Fruit fly (Drosophila melanogaster) whole organism, embryonic: ENCODE data around the gene Col4a1.

ENCODE experiments used
- B-H1 ChIP-seq: fragments of 200-800 bp; sonication (Bioruptor generic); IDR thresholded peaks from 3 replicates; pipeline ENCODE4 v1.3.6; 2022; ENCODE audit warnings: missing biosample characterization, missing genetic modification characterization
- BtbVII ChIP-seq: fragments of 200-800 bp; sonication (Bioruptor generic); optimal IDR thresholded peaks from 3 replicates; lab custom pipeline; 2017; ENCODE audit warnings: missing biosample characterization, mild to moderate bottlenecking, missing genetic modification characterization
- CG10147 ChIP-seq: fragments of 200-800 bp; sonication (Bioruptor generic); optimal IDR thresholded peaks from 2 replicates; lab custom pipeline; 2019; ENCODE audit warnings: missing biosample characterization, mild to moderate bottlenecking, missing genetic modification characterization, moderate library complexity
- CG10979 ChIP-seq: fragments of 200-800 bp; sonication (Bioruptor generic); optimal IDR thresholded peaks from 2 replicates; lab custom pipeline; 2018; ENCODE audit warnings: missing biosample characterization, mild to moderate bottlenecking, missing genetic modification characterization, moderate library complexity
- CG12659 ChIP-seq: fragments of 200-800 bp; sonication (Bioruptor generic); optimal IDR thresholded peaks from 3 replicates; lab custom pipeline; 2017; ENCODE audit warnings: mild to moderate bottlenecking, missing biosample characterization, missing genetic modification reagents, missing genetic modification characterization
- CG16813 ChIP-seq: fragments of 200-800 bp; sonication (Bioruptor generic); IDR thresholded peaks from 3 replicates; pipeline ENCODE4 v1.3.6; 2022; ENCODE audit warnings: missing biosample characterization, missing genetic modification characterization; ENCODE audit not compliant: partially characterized antibody
- CG17829 ChIP-seq: fragments of 200-800 bp; optimal IDR thresholded peaks from 2 replicates; lab custom pipeline; 2019; ENCODE audit warnings: missing biosample characterization, mild to moderate bottlenecking, missing genetic modification characterization, moderate library complexity
- CG1792 ChIP-seq: fragments of 200-800 bp; sonication (Bioruptor generic); optimal IDR thresholded peaks from 2 replicates; lab custom pipeline; 2016; ENCODE audit warnings: missing biosample characterization, missing genetic modification characterization
- CG18011 ChIP-seq: fragments of 200-800 bp; sonication (Bioruptor generic); optimal IDR thresholded peaks from 2 replicates; lab custom pipeline; 2017; ENCODE audit warnings: missing biosample characterization, missing genetic modification characterization, mild to moderate bottlenecking, moderate library complexity, missing genotype
- CG18476 ChIP-seq: fragments of 200-800 bp; sonication (Bioruptor generic); optimal IDR thresholded peaks from 2 replicates; lab custom pipeline; 2016; ENCODE audit warnings: missing biosample characterization, mild to moderate bottlenecking, missing genetic modification characterization
- CG3847 ChIP-seq: fragments of 200-800 bp; sonication (Bioruptor generic); IDR thresholded peaks from 2 replicates; pipeline ENCODE4 v1.3.6; 2022; ENCODE audit warnings: missing biosample characterization, missing genetic modification characterization
- CG4328 ChIP-seq: fragments of 200-800 bp; sonication (Bioruptor generic); optimal IDR thresholded peaks from 3 replicates; lab custom pipeline; 2017; ENCODE audit warnings: missing biosample characterization, missing genetic modification reagents, missing genetic modification characterization
- CG6654 ChIP-seq: fragments of 200-800 bp; sonication (Bioruptor generic); optimal IDR thresholded peaks from 2 replicates; lab custom pipeline; 2017; ENCODE audit warnings: missing biosample characterization, mild to moderate bottlenecking, missing genetic modification characterization
- CG6683 ChIP-seq: fragments of 200-800 bp; sonication (Bioruptor generic); optimal IDR thresholded peaks from 2 replicates; lab custom pipeline; 2017; ENCODE audit warnings: missing biosample characterization, mild to moderate bottlenecking, missing genetic modification characterization, missing genetic modification reagents
- CG7963 ChIP-seq: fragments of 200-800 bp; sonication (Bioruptor generic); IDR thresholded peaks from 3 replicates; pipeline ENCODE4 v1.3.6; 2022; ENCODE audit warnings: missing biosample characterization, missing genetic modification characterization; ENCODE audit not compliant: partially characterized antibody
- CG8944 ChIP-seq: fragments of 200-800 bp; sonication (Bioruptor generic); optimal IDR thresholded peaks from 3 replicates; lab custom pipeline; 2016; ENCODE audit warnings: missing biosample characterization, missing genetic modification characterization
- CG9609 ChIP-seq: fragments of 200-800 bp; sonication (Bioruptor generic); optimal IDR thresholded peaks from 3 replicates; lab custom pipeline; 2016; ENCODE audit warnings: missing biosample characterization, missing genetic modification characterization
- CG9727 ChIP-seq: fragments of 200-800 bp; sonication (Bioruptor generic); optimal IDR thresholded peaks from 3 replicates; lab custom pipeline; 2017; ENCODE audit warnings: missing biosample characterization, mild to moderate bottlenecking, missing genetic modification characterization
- CrebB ChIP-seq: fragments of 200-800 bp; sonication (Bioruptor generic); optimal IDR thresholded peaks from 3 replicates; lab custom pipeline; 2018; ENCODE audit warnings: missing biosample characterization, mild to moderate bottlenecking, missing genetic modification characterization
- Dbx ChIP-seq: fragments of 200-800 bp; sonication (Bioruptor generic); IDR thresholded peaks from 3 replicates; pipeline ENCODE4 v1.3.6; 2022; ENCODE audit warnings: missing biosample characterization, missing genetic modification characterization
- Doc2 ChIP-seq: fragments of 200-800 bp; sonication (Bioruptor generic); IDR thresholded peaks from 2 replicates; pipeline ENCODE4 v1.3.6; 2022; ENCODE audit warnings: missing biosample characterization, missing genetic modification characterization
- Lhr ChIP-seq: fragments of 200-800 bp; sonication (Bioruptor generic); optimal IDR thresholded peaks from 3 replicates; lab custom pipeline; 2017; ENCODE audit warnings: mild to moderate bottlenecking, missing biosample characterization, missing genetic modification reagents, missing genetic modification characterization
- Pdp1 ChIP-seq, 2 experiments: fragments of 200-800 bp; sonication (Bioruptor generic); optimal IDR thresholded peaks; 3 replicates each; lab custom pipeline; 2016; ENCODE audit warnings: missing biosample characterization in 2 of 2, missing genetic modification characterization in 2 of 2, mild to moderate bottlenecking in 1 of 2, moderate library complexity in 1 of 2
- Rx ChIP-seq: fragments of 200-800 bp; sonication (Bioruptor generic); IDR thresholded peaks from 2 replicates; pipeline ENCODE4 v1.3.6; 2022; ENCODE audit warnings: missing biosample characterization, missing genetic modification characterization
- Side ChIP-seq: fragments of 200-800 bp; sonication (Bioruptor generic); optimal IDR thresholded peaks from 2 replicates; lab custom pipeline; 2016; ENCODE audit warnings: missing biosample characterization, missing genetic modification characterization
- Vsx1 ChIP-seq: fragments of 200-800 bp; sonication (Bioruptor generic); optimal IDR thresholded peaks from 2 replicates; lab custom pipeline; 2017; ENCODE audit warnings: missing biosample characterization, mild to moderate bottlenecking, missing genetic modification characterization, missing genetic modification reagents
- abd-A ChIP-seq: fragments of 200-800 bp; sonication (Bioruptor generic); optimal IDR thresholded peaks from 3 replicates; lab custom pipeline; 2019; ENCODE audit warnings: missing biosample characterization, mild to moderate bottlenecking, missing genetic modification characterization, moderate library complexity
- ara ChIP-seq: fragments of 200-800 bp; sonication (Bioruptor generic); IDR thresholded peaks from 2 replicates; pipeline ENCODE4 v1.3.6; 2022; ENCODE audit warnings: missing biosample characterization, missing genetic modification characterization
- bab2 ChIP-seq: fragments of 200-800 bp; sonication (Bioruptor generic); optimal IDR thresholded peaks from 2 replicates; lab custom pipeline; 2016; ENCODE audit warnings: missing biosample characterization, missing genetic modification characterization
- ewg ChIP-seq: fragments of 200-800 bp; sonication (Bioruptor generic); optimal IDR thresholded peaks from 3 replicates; lab custom pipeline; 2017; ENCODE audit warnings: mild to moderate bottlenecking, missing biosample characterization, missing genetic modification reagents, missing genetic modification characterization
- exex ChIP-seq: fragments of 200-800 bp; sonication (Bioruptor generic); optimal IDR thresholded peaks from 4 replicates; lab custom pipeline; 2018; ENCODE audit warnings: missing biosample characterization, mild to moderate bottlenecking, missing genetic modification characterization, moderate library complexity
- fd3F ChIP-seq: fragments of 200-800 bp; sonication (Bioruptor generic); optimal IDR thresholded peaks from 2 replicates; lab custom pipeline; 2018; ENCODE audit warnings: missing biosample characterization, mild to moderate bottlenecking, missing genetic modification characterization, moderate library complexity
- gcm2 ChIP-seq: fragments of 200-800 bp; sonication (Bioruptor generic); optimal IDR thresholded peaks from 2 replicates; lab custom pipeline; 2016; ENCODE audit warnings: missing biosample characterization, missing genetic modification characterization
- gt ChIP-seq: fragments of 200-800 bp; sonication (Bioruptor generic); IDR thresholded peaks from 2 replicates; pipeline ENCODE4 v1.3.6; 2022; ENCODE audit warnings: missing biosample characterization, missing genetic modification characterization
- hb ChIP-seq: fragments of 200-800 bp; sonication (Bioruptor generic); IDR thresholded peaks from 3 replicates; pipeline ENCODE4 v1.3.6; 2022; ENCODE audit warnings: missing biosample characterization, missing genetic modification characterization; ENCODE audit not compliant: partially characterized antibody
- ind ChIP-seq: fragments of 200-800 bp; sonication (Bioruptor generic); optimal IDR thresholded peaks from 3 replicates; lab custom pipeline; 2016; ENCODE audit warnings: missing biosample characterization, missing genetic modification characterization
- kah ChIP-seq: fragments of 200-800 bp; sonication (Bioruptor generic); optimal IDR thresholded peaks from 2 replicates; lab custom pipeline; 2018; ENCODE audit warnings: missing biosample characterization, mild to moderate bottlenecking, missing genetic modification characterization
- nau ChIP-seq: fragments of 200-800 bp; sonication (Bioruptor generic); optimal IDR thresholded peaks from 3 replicates; lab custom pipeline; 2017; ENCODE audit warnings: missing biosample characterization, mild to moderate bottlenecking, missing genetic modification characterization, missing genetic modification reagents
- onecut ChIP-seq: fragments of 200-800 bp; sonication (Bioruptor generic); IDR thresholded peaks from 2 replicates; pipeline ENCODE4 v1.3.6; 2022; ENCODE audit warnings: missing biosample characterization, missing genetic modification characterization
- pan ChIP-seq, 4 experiments: fragments of >200 bp in 3 of 4; fragments of 200-800 bp in 1 of 4; sonication (Bioruptor generic) in 1 of 4; optimal IDR thresholded peaks in 3 of 4; IDR thresholded peaks in 1 of 4; 2 replicates each; pipeline versions ENCODE4 v1.3.6 to Lab custom; 2017 to 2022; ENCODE audit warnings: missing biosample characterization in 2 of 4, missing genetic modification characterization in 2 of 4, mixed read lengths in 1 of 4
- pum ChIP-seq: fragments of 200-800 bp; sonication (Bioruptor generic); optimal IDR thresholded peaks from 2 replicates; lab custom pipeline; 2016; ENCODE audit warnings: missing biosample characterization, missing genetic modification characterization
- row ChIP-seq: fragments of 200-800 bp; sonication (Bioruptor generic); IDR thresholded peaks from 3 replicates; pipeline ENCODE4 v1.3.6; 2022; ENCODE audit warnings: missing biosample characterization, missing genetic modification characterization
- scrt ChIP-seq: fragments of 200-800 bp; sonication (Bioruptor generic); optimal IDR thresholded peaks from 2 replicates; lab custom pipeline; 2018; ENCODE audit warnings: missing biosample characterization, mild to moderate bottlenecking, missing genetic modification characterization, moderate library complexity
- sisA ChIP-seq: fragments of 200-800 bp; sonication (Bioruptor generic); IDR thresholded peaks from 2 replicates; pipeline ENCODE4 v1.3.6; 2022; ENCODE audit warnings: missing biosample characterization, missing genetic modification characterization
- slou ChIP-seq: fragments of 200-800 bp; sonication (Bioruptor generic); optimal IDR thresholded peaks from 3 replicates; lab custom pipeline; 2016; ENCODE audit warnings: missing biosample characterization, missing genetic modification characterization
- sna ChIP-seq: fragments of 200-800 bp; sonication (Bioruptor generic); IDR thresholded peaks from 2 replicates; pipeline ENCODE4 v1.3.6; 2022; ENCODE audit warnings: missing biosample characterization, missing genetic modification characterization; ENCODE audit not compliant: partially characterized antibody
- sug ChIP-seq: fragments of 200-800 bp; optimal IDR thresholded peaks from 2 replicates; lab custom pipeline; 2019; ENCODE audit warnings: missing biosample characterization, mild to moderate bottlenecking, missing genetic modification characterization, moderate library complexity
- zen ChIP-seq: fragments of 200-800 bp; sonication (Bioruptor generic); optimal IDR thresholded peaks from 3 replicates; lab custom pipeline; 2018; ENCODE audit warnings: missing biosample characterization, mild to moderate bottlenecking, missing genetic modification characterization, moderate library complexity

Col4a1 gene

DNA sequence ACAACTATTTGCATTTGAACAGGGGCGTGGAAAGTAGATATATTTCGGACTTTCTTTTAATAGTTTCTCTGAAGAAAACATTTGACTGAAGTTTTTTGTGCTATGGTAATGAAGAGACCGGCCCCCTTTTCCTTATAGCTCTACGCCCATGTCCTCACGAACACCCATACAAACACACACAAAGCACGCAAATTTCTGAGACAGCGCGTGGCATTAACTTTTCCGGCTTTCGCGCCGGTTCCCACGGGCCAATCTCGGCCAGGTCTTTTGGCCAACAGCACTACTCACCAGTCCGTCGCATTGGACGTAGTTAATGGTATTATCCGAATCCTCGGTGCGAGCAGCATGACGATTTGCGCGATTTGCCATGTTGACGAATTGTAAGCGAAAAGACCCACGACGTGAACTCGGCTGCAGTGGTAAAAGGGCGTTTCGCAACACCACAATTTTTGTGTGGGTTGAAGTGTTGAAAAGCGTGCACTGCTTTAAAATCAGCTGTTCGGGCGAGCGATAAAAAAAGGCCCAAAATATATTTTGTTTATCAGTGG, 23.0 kb downstream of the Col4a1 start, which contains the start of gene senju (continued):
- TF ChIP-seq CG6683 (GFP tag; lab: Kevin White, UChicago) (peak; percentile 70), CG9609 (GFP tag; lab: Kevin White, UChicago) (peak; percentile 87), row (peak; percentile 73), abd-A (tag; lab: Kevin White, UChicago) (peak; percentile 68), CG8944 (peak; percentile 93), ind (GFP tag; lab: Kevin White, UChicago) (peak; percentile 78), kah (peak; percentile 21), nau (GFP tag; lab: Kevin White, UChicago) (peak; percentile 81), CG12659 (GFP tag; lab: Kevin White, UChicago) (peak; percentile 90), Rx (GFP tag; lab: Robert Waterston, UW) (peak; percentile 87), BtbVII (GFP tag; lab: Kevin White, UChicago) (peak; percentile 84), sna (GFP tag; lab: Robert Waterston, UW) (no peak), B-H1 (peak; percentile 73), CG3847 (GFP tag; lab: Robert Waterston, UW) (peak; percentile 90), CG4328 (peak; percentile 83), exex (tag; lab: Kevin White, UChicago) (peak; percentile 39), fd3F (peak; percentile 50), CG16813 (peak; percentile 39; the same call in 1 of the 3 replicates), CG7963 (GFP tag; lab: Robert Waterston, UW) (no peak), CG17829 (tag; lab: Kevin White, UChicago) (peak; percentile 63), CG9727 (GFP tag; lab: Kevin White, UChicago) (peak; percentile 89), Vsx1 (peak; percentile 19), pan (optimal IDR thresholded peaks at IDR 0.05; lab: Kevin White, UChicago) (no peak), pan (GFP tag; optimal IDR thresholded peaks at IDR 0.05 in 1 of 2, IDR thresholded peaks at IDR 0.05 in 1 of 2) (peak in 1 of 2 experiments; percentile 90), gt (no peak), Doc2 (GFP tag; lab: Robert Waterston, UW) (no peak), bab2 (GFP tag; lab: Kevin White, UChicago) (peak; percentile 91), ara (peak; percentile 79), Pdp1 (GFP tag; optimal IDR thresholded peaks at IDR 0.05; lab: Kevin White, UChicago) (peak; percentile 79 to 80), CrebB (tag; lab: Kevin White, UChicago) (peak; percentile 69), sisA (GFP tag; lab: Robert Waterston, UW) (peak; percentile 75), CG18476 (GFP tag; lab: Kevin White, UChicago) (peak; percentile 76), CG6654 (GFP tag; lab: Kevin White, UChicago) (peak; percentile 60), sug (tag; lab: Kevin White, UChicago) (peak; percentile 85), CG18011 (GFP tag; lab: Kevin White, UChicago) (peak; percentile 86), slou (GFP tag; lab: Kevin White, UChicago) (peak; percentile 52), Dbx (peak; percentile 86), Lhr (GFP tag; lab: Kevin White, UChicago) (peak; percentile 63), CG10147 (GFP tag; lab: Kevin White, UChicago) (peak; percentile 64), CG1792 (peak; percentile 60), CG10979 (peak; percentile 76), pum (GFP tag; lab: Kevin White, UChicago) (peak; percentile 83), hb (GFP tag; lab: Robert Waterston, UW) (no peak), zen (tag; lab: Kevin White, UChicago) (peak; percentile 53), scrt (GFP tag; lab: Kevin White, UChicago) (peak; percentile 65), ewg (GFP tag; lab: Kevin White, UChicago) (peak; percentile 63), gcm2 (GFP tag; lab: Kevin White, UChicago) (peak; percentile 68), Side (GFP tag; lab: Kevin White, UChicago) (peak; percentile 91), onecut (GFP tag; lab: Robert Waterston, UW) (peak; percentile 84)
